Worm (Caenorhabditis elegans) whole organism, dauer: Measurements from ENCODE around the gene irld-47.

Experiments used
- unc-62 ChIP-seq: sonication (generic microtip); optimal IDR thresholded peaks from 2 replicates; lab custom pipeline; 2017; ENCODE audit warnings: missing biosample characterization, missing genetic modification reagents, missing genetic modification characterization

The irld-47 gene

ce11 chrII:7789605-7790004 lies 32.7 kb downstream of the irld-47 start:
- TF ChIP-seq unc-62 (GFP tag; lab: Kevin White, UChicago): no peak

- no peak for TF ChIP-seq unc-62 (GFP tag; lab: Kevin White, UChicago)
Observed at ce11 chrII:7783467-7783959, 38.8 kb downstream of the irld-47 start, which contains the start of gene skr-17. Gene skr-17, plus strand, starts transcription at chrII:7783517.

- no peak for TF ChIP-seq unc-62 (GFP tag; lab: Kevin White, UChicago)
Observed at ce11 chrII:7781102-7781616, 41.2 kb downstream of the irld-47 start, which contains the start of the genes snpc-1.1 and spdl-1. Gene snpc-1.1, minus strand, starts transcription at chrII:7781301. Gene spdl-1, plus strand, starts transcription at chrII:7781566.

- no peak for TF ChIP-seq unc-62 (GFP tag; lab: Kevin White, UChicago)
Observed at ce11 chrII:7778273-7778672, 44.1 kb downstream of the irld-47 start.

- TF ChIP-seq unc-62 (GFP tag; lab: Kevin White, UChicago): no peak
Observed at ce11 chrII:7777320-7777978, 44.9 kb downstream of the irld-47 start, which contains the start of gene mthf-1. Gene mthf-1, minus strand, starts transcription at chrII:7777823.

ce11 chrII:7776715-7777114 lies 45.6 kb downstream of the irld-47 start:
- TF ChIP-seq unc-62 (GFP tag; lab: Kevin White, UChicago): no peak

ce11 chrII:7776232-7776631 lies 46.1 kb downstream of the irld-47 start:
- TF ChIP-seq unc-62 (GFP tag; lab: Kevin White, UChicago): no peak

- no peak for TF ChIP-seq unc-62 (GFP tag; lab: Kevin White, UChicago)
Observed at ce11 chrII:7773427-7773993, 48.8 kb downstream of the irld-47 start.

ce11 chrII:7772411-7772810 lies 49.9 kb downstream of the irld-47 start, which contains the start of gene C06A8.6:
Gene C06A8.6, plus strand, starts transcription at chrII:7772499.
- no peak for TF ChIP-seq unc-62 (GFP tag; lab: Kevin White, UChicago)

ce11 chrII:7771917-7772316 lies 50.4 kb downstream of the irld-47 start, which contains the start of gene C06A8.8:
Gene C06A8.8, minus strand, starts transcription at chrII:7772017.
- TF ChIP-seq unc-62 (GFP tag; lab: Kevin White, UChicago): no peak
